Worm (Caenorhabditis elegans): Measurements from ENCODE around the gene ZK470.6.

ce11 chrX:4222200-4222599 lies 44.9 kb upstream of the ZK470.6 start:
- no peak for TF ChIP-seq rpc-1 (optimal IDR thresholded peaks at IDR 0.05)
- TF ChIP-seq rpc-1 (tag; optimal IDR thresholded peaks at IDR 0.05), result no peak
- TF ChIP-seq aptf-2 (GFP tag; conservative IDR thresholded peaks at IDR 0.05), result no peak
- TF ChIP-seq ceh-58 (GFP tag; IDR thresholded peaks at IDR 0.05), result no peak
- TF ChIP-seq nfya-2 (GFP tag; IDR thresholded peaks at IDR 0.05), result no peak
- TF ChIP-seq nfya-1 (tag; optimal IDR thresholded peaks at IDR 0.05; ENCODE audit: borderline replicate concordance, insufficient read depth), result no peak
- TF ChIP-seq C06A6.2 (GFP tag; conservative IDR thresholded peaks at IDR 0.05), result no peak
- TF ChIP-seq snpc-1.1 (tag; optimal IDR thresholded peaks at IDR 0.05; ENCODE audit: insufficient read depth), result no peak
- TF ChIP-seq ceh-27 (GFP tag; optimal IDR thresholded peaks at IDR 0.05), result no peak
- TF ChIP-seq snpc-3.4 (tag; optimal IDR thresholded peaks at IDR 0.05), result no peak
- no peak for TF ChIP-seq lsy-27 (tag; optimal IDR thresholded peaks at IDR 0.05; ENCODE audit: borderline replicate concordance, insufficient read depth)
- TF ChIP-seq attf-5 (GFP tag; optimal IDR thresholded peaks at IDR 0.05), result no peak

Data from whole organism, young adult.